Fruit fly (Drosophila melanogaster) whole organism, embryonic: ENCODE data around the gene CG7430.

Experiments used
- Awh ChIP-seq: fragments of 200-800 bp; sonication (Bioruptor generic); IDR thresholded peaks from 2 replicates; pipeline ENCODE4, ENCODE4 v1.3.6; 2022; ENCODE audit warnings: missing biosample characterization, missing genetic modification characterization
- B-H2 ChIP-seq: fragments of 200-800 bp; sonication (Bioruptor generic); optimal IDR thresholded peaks from 2 replicates; lab custom pipeline; 2018; ENCODE audit warnings: missing biosample characterization, mild to moderate bottlenecking, missing genetic modification characterization
- Bgb ChIP-seq: fragments of 200-800 bp; sonication (Bioruptor generic); IDR thresholded peaks from 2 replicates; pipeline ENCODE4 v1.3.6; 2022; ENCODE audit warnings: missing biosample characterization, missing genetic modification characterization; ENCODE audit not compliant: partially characterized antibody
- CG10979 ChIP-seq: fragments of 200-800 bp; sonication (Bioruptor generic); optimal IDR thresholded peaks from 2 replicates; lab custom pipeline; 2018; ENCODE audit warnings: missing biosample characterization, mild to moderate bottlenecking, missing genetic modification characterization, moderate library complexity
- CG12299 ChIP-seq: fragments of 200-800 bp; sonication (Bioruptor generic); optimal IDR thresholded peaks from 2 replicates; lab custom pipeline; 2018; ENCODE audit warnings: missing biosample characterization, mild to moderate bottlenecking, missing genetic modification characterization
- CG16815 ChIP-seq: fragments of 200-800 bp; sonication (Bioruptor generic); optimal IDR thresholded peaks from 3 replicates; lab custom pipeline; 2017; ENCODE audit warnings: missing biosample characterization, mild to moderate bottlenecking, missing genetic modification characterization
- CG17328 ChIP-seq: fragments of 200-800 bp; sonication (Bioruptor generic); IDR thresholded peaks from 2 replicates; pipeline ENCODE4 v1.3.6; 2022; ENCODE audit warnings: missing biosample characterization, missing genetic modification characterization
- CG17385 ChIP-seq: fragments of 200-800 bp; sonication (Bioruptor generic); optimal IDR thresholded peaks from 3 replicates; lab custom pipeline; 2018; ENCODE audit warnings: missing biosample characterization, mild to moderate bottlenecking, missing genetic modification characterization
- CG2202 ChIP-seq: fragments of 200-800 bp; sonication (Bioruptor generic); optimal IDR thresholded peaks from 2 replicates; lab custom pipeline; 2018; ENCODE audit warnings: missing biosample characterization, mild to moderate bottlenecking, missing genetic modification characterization
- CG32772 ChIP-seq: fragments of 200-800 bp; sonication (Bioruptor generic); IDR thresholded peaks from 2 replicates; pipeline ENCODE4 v1.3.6; 2022; ENCODE audit warnings: missing biosample characterization, missing genetic modification characterization
- CG4328 ChIP-seq: fragments of 200-800 bp; sonication (Bioruptor generic); optimal IDR thresholded peaks from 3 replicates; lab custom pipeline; 2017; ENCODE audit warnings: missing biosample characterization, missing genetic modification reagents, missing genetic modification characterization
- CG6654 ChIP-seq: fragments of 200-800 bp; sonication (Bioruptor generic); optimal IDR thresholded peaks from 2 replicates; lab custom pipeline; 2017; ENCODE audit warnings: missing biosample characterization, mild to moderate bottlenecking, missing genetic modification characterization
- CG7271 ChIP-seq: fragments of 200-800 bp; sonication (Bioruptor generic); optimal IDR thresholded peaks from 2 replicates; lab custom pipeline; 2018; ENCODE audit warnings: missing biosample characterization, mild to moderate bottlenecking, missing genetic modification characterization, moderate library complexity
- CG7786 ChIP-seq: fragments of 200-800 bp; sonication (Bioruptor generic); optimal IDR thresholded peaks from 2 replicates; lab custom pipeline; 2016; ENCODE audit warnings: missing biosample characterization, missing genetic modification characterization
- CG7987 ChIP-seq: fragments of 200-800 bp; sonication (Bioruptor generic); optimal IDR thresholded peaks from 2 replicates; lab custom pipeline; 2018; ENCODE audit warnings: missing biosample characterization, mild to moderate bottlenecking, missing genetic modification characterization, moderate library complexity
- CG8359 ChIP-seq: fragments of 200-800 bp; sonication (Bioruptor generic); optimal IDR thresholded peaks from 2 replicates; lab custom pipeline; 2017; ENCODE audit warnings: missing biosample characterization, mild to moderate bottlenecking, missing genetic modification characterization, borderline replicate concordance
- CG8924 ChIP-seq: fragments of 200-800 bp; optimal IDR thresholded peaks from 3 replicates; lab custom pipeline; 2019; ENCODE audit warnings: missing biosample characterization, mild to moderate bottlenecking, missing genetic modification characterization, moderate library complexity
- CG9609 ChIP-seq: fragments of 200-800 bp; sonication (Bioruptor generic); optimal IDR thresholded peaks from 3 replicates; lab custom pipeline; 2016; ENCODE audit warnings: missing biosample characterization, missing genetic modification characterization
- CTCF ChIP-seq: fragments of 200-800 bp; sonication (Bioruptor generic); optimal IDR thresholded peaks from 2 replicates; lab custom pipeline; 2017; ENCODE audit warnings: missing biosample characterization, mild to moderate bottlenecking, missing genetic modification characterization, moderate library complexity
- Dip3 ChIP-seq: fragments of 200-800 bp; sonication (Bioruptor generic); optimal IDR thresholded peaks from 3 replicates; lab custom pipeline; 2016; ENCODE audit warnings: missing biosample characterization, missing genetic modification characterization
- Doc3 ChIP-seq: fragments of 200-800 bp; sonication (Bioruptor generic); IDR thresholded peaks from 3 replicates; pipeline ENCODE4 v1.3.6; 2022; ENCODE audit warnings: missing biosample characterization, missing genetic modification characterization; ENCODE audit not compliant: partially characterized antibody
- Fer1 ChIP-seq: fragments of 200-800 bp; sonication (Bioruptor generic); optimal IDR thresholded peaks from 2 replicates; lab custom pipeline; 2017; ENCODE audit warnings: missing biosample characterization, mild to moderate bottlenecking, missing genetic modification characterization
- Gsc ChIP-seq: fragments of 200-800 bp; sonication (Bioruptor generic); IDR thresholded peaks from 2 replicates; pipeline ENCODE4 v1.3.6; 2022; ENCODE audit warnings: missing biosample characterization, missing genetic modification characterization
- HLH3B ChIP-seq: fragments of 200-800 bp; sonication (Bioruptor generic); IDR thresholded peaks from 2 replicates; pipeline ENCODE4 v1.3.6; 2022; ENCODE audit warnings: missing biosample characterization, missing genetic modification characterization
- NfI ChIP-seq: fragments of 200-800 bp; sonication (Bioruptor generic); optimal IDR thresholded peaks from 3 replicates; lab custom pipeline; 2018; ENCODE audit warnings: missing biosample characterization, mild to moderate bottlenecking, missing genetic modification characterization, moderate library complexity
- Oli ChIP-seq: fragments of 200-800 bp; sonication (Bioruptor generic); optimal IDR thresholded peaks from 2 replicates; lab custom pipeline; 2018; ENCODE audit warnings: missing biosample characterization, mild to moderate bottlenecking, missing genetic modification characterization, moderate library complexity
- PHDP ChIP-seq: fragments of 200-800 bp; sonication (Bioruptor generic); optimal IDR thresholded peaks from 3 replicates; lab custom pipeline; 2018; ENCODE audit warnings: missing biosample characterization, mild to moderate bottlenecking, missing genetic modification characterization, moderate library complexity
- Xbp1 ChIP-seq: fragments of 200-800 bp; sonication (Bioruptor generic); optimal IDR thresholded peaks from 3 replicates; lab custom pipeline; 2016; ENCODE audit warnings: missing biosample characterization, mild to moderate bottlenecking, missing genetic modification characterization
- aop ChIP-seq: fragments of 200-800 bp; sonication (Bioruptor generic); IDR thresholded peaks from 2 replicates; pipeline ENCODE4 v1.3.6; 2022; ENCODE audit warnings: missing biosample characterization, missing genetic modification characterization
- az2 ChIP-seq: fragments of 200-800 bp; sonication (Bioruptor generic); optimal IDR thresholded peaks from 3 replicates; lab custom pipeline; 2016; ENCODE audit warnings: missing biosample characterization, missing genetic modification characterization
- caup ChIP-seq: fragments of 200-800 bp; sonication (Bioruptor generic); optimal IDR thresholded peaks from 3 replicates; lab custom pipeline; 2017; ENCODE audit warnings: missing biosample characterization, mild to moderate bottlenecking, missing genetic modification characterization, moderate library complexity; ENCODE audit not compliant: severe bottlenecking
- crp ChIP-seq, 2 experiments: fragments of 200-800 bp; sonication (Bioruptor generic); optimal IDR thresholded peaks; 2 replicates in 1 of 2; 3 replicates in 1 of 2; lab custom pipeline; 2017; ENCODE audit warnings: missing biosample characterization in 2 of 2, missing genetic modification characterization in 2 of 2, mild to moderate bottlenecking in 1 of 2, moderate library complexity in 1 of 2
- dm ChIP-seq: fragments of 200-800 bp; sonication (Bioruptor generic); optimal IDR thresholded peaks from 3 replicates; lab custom pipeline; 2016; ENCODE audit warnings: missing biosample characterization, missing genetic modification characterization
- kni ChIP-seq: fragments of 200-800 bp; sonication (Bioruptor generic); optimal IDR thresholded peaks from 3 replicates; lab custom pipeline; 2017; ENCODE audit warnings: mild to moderate bottlenecking, missing biosample characterization, missing genetic modification reagents, missing genetic modification characterization
- mirr ChIP-seq: fragments of 200-800 bp; sonication (Bioruptor generic); optimal IDR thresholded peaks from 3 replicates; lab custom pipeline; 2018; ENCODE audit warnings: missing biosample characterization, mild to moderate bottlenecking, missing genetic modification characterization
- nau ChIP-seq: fragments of 200-800 bp; sonication (Bioruptor generic); optimal IDR thresholded peaks from 3 replicates; lab custom pipeline; 2017; ENCODE audit warnings: missing biosample characterization, mild to moderate bottlenecking, missing genetic modification characterization, missing genetic modification reagents
- nom ChIP-seq: fragments of 200-800 bp; sonication (Bioruptor generic); optimal IDR thresholded peaks from 2 replicates; lab custom pipeline; 2017; ENCODE audit warnings: missing biosample characterization, missing genetic modification characterization, mild to moderate bottlenecking, moderate library complexity, missing genetic modification reagents
- oc ChIP-seq: fragments of 200-800 bp; sonication (Bioruptor generic); optimal IDR thresholded peaks from 2 replicates; lab custom pipeline; 2018; ENCODE audit warnings: missing biosample characterization, mild to moderate bottlenecking, missing genetic modification characterization, moderate library complexity
- odd ChIP-seq: fragments of 200-800 bp; sonication (Bioruptor generic); optimal IDR thresholded peaks from 2 replicates; lab custom pipeline; 2017; ENCODE audit warnings: missing biosample characterization, mild to moderate bottlenecking, missing genetic modification characterization
- org-1 ChIP-seq: fragments of 200-800 bp; sonication (Bioruptor generic); optimal IDR thresholded peaks from 2 replicates; lab custom pipeline; 2017; ENCODE audit warnings: missing biosample characterization, missing genetic modification characterization
- p53 ChIP-seq: fragments of 200-800 bp; sonication (Bioruptor generic); optimal IDR thresholded peaks from 2 replicates; lab custom pipeline; 2016; ENCODE audit warnings: missing biosample characterization, missing genetic modification characterization
- shn ChIP-seq: fragments of 200-800 bp; sonication (Bioruptor generic); optimal IDR thresholded peaks from 3 replicates; lab custom pipeline; 2016; ENCODE audit warnings: missing biosample characterization, missing genetic modification characterization
- slou ChIP-seq: fragments of 200-800 bp; sonication (Bioruptor generic); optimal IDR thresholded peaks from 3 replicates; lab custom pipeline; 2016; ENCODE audit warnings: missing biosample characterization, missing genetic modification characterization
- sqz ChIP-seq: fragments of 200-800 bp; sonication (Bioruptor generic); optimal IDR thresholded peaks from 3 replicates; lab custom pipeline; 2018; ENCODE audit warnings: missing biosample characterization, mild to moderate bottlenecking, missing genetic modification characterization
- stc ChIP-seq: fragments of 200-800 bp; sonication (Bioruptor generic); IDR thresholded peaks from 2 replicates; pipeline ENCODE4 v1.3.6; 2022; ENCODE audit warnings: missing biosample characterization, missing genetic modification characterization
- tio ChIP-seq: fragments of 200-800 bp; sonication (Bioruptor generic); optimal IDR thresholded peaks from 2 replicates; lab custom pipeline; 2017; ENCODE audit warnings: missing biosample characterization, missing genetic modification characterization, inconsistent platforms
- unc-4 ChIP-seq: fragments of 200-800 bp; sonication (Bioruptor generic); IDR thresholded peaks from 2 replicates; pipeline ENCODE4 v1.3.6; 2022; ENCODE audit warnings: missing biosample characterization, missing genetic modification characterization; ENCODE audit not compliant: partially characterized antibody
- zfh1 ChIP-seq: fragments of 200-800 bp; sonication (Bioruptor generic); IDR thresholded peaks from 3 replicates; pipeline ENCODE4 v1.3.6; 2022; ENCODE audit warnings: missing biosample characterization, missing genetic modification characterization

Gene CG7430

dm6 chr3L:17856655-17857479 is 10.2 kb downstream of the CG7430 start, which contains the start of gene CG5535 (continued):
- TF ChIP-seq shn (GFP tag; lab: Kevin White, UChicago): peak; percentile 34
- no peak for TF ChIP-seq sqz (GFP tag; lab: Kevin White, UChicago)
- peak; percentile 45; the same call in 1 of the 2 replicates for TF ChIP-seq HLH3B (GFP tag; lab: Robert Waterston, UW)
- TF ChIP-seq odd (GFP tag; lab: Kevin White, UChicago): peak; percentile 85
- peak; percentile 38 for TF ChIP-seq dm (GFP tag; lab: Kevin White, UChicago)
- no peak for TF ChIP-seq oc (tag; lab: Kevin White, UChicago)
- peak; percentile 68; the same call in 1 of the 2 replicates for TF ChIP-seq aop (GFP tag; lab: Robert Waterston, UW)
- peak; percentile 66 for TF ChIP-seq slou (GFP tag; lab: Kevin White, UChicago)
- peak; percentile 17 for TF ChIP-seq nom (GFP tag; lab: Kevin White, UChicago)
- peak; percentile 17 for TF ChIP-seq Dip3 (GFP tag; lab: Kevin White, UChicago)
- TF ChIP-seq Fer1 (GFP tag; lab: Kevin White, UChicago): peak; percentile 48
- no peak for TF ChIP-seq unc-4
- TF ChIP-seq org-1: peak; percentile 82
- peak; percentile 26 for TF ChIP-seq CG6654 (GFP tag; lab: Kevin White, UChicago)
- TF ChIP-seq CG8359 (GFP tag; lab: Kevin White, UChicago): peak; percentile 48
- peak; percentile 86 for TF ChIP-seq CG16815 (GFP tag; lab: Kevin White, UChicago)
- TF ChIP-seq PHDP (tag; lab: Kevin White, UChicago): peak; percentile 74
- peak; percentile 89 for TF ChIP-seq Oli
- TF ChIP-seq tio (GFP tag; lab: Kevin White, UChicago): peak; percentile 94
- TF ChIP-seq CG8924 (tag; lab: Kevin White, UChicago): peak; percentile 90
- TF ChIP-seq CG7786 (GFP tag; lab: Kevin White, UChicago): peak; percentile 42
- peak; percentile 78 for TF ChIP-seq NfI (GFP tag; lab: Kevin White, UChicago)
- TF ChIP-seq CG9609 (GFP tag; lab: Kevin White, UChicago): peak; percentile 25
- peak; percentile 56 for TF ChIP-seq caup
- TF ChIP-seq CG12299: peak; percentile 47
- peak; percentile 22; the same call in 1 of the 2 replicates for TF ChIP-seq Awh (GFP tag; lab: Robert Waterston, UW)
- TF ChIP-seq Doc3: no peak
- TF ChIP-seq Gsc: no peak
- peak; percentile 58 for TF ChIP-seq kni (GFP tag; lab: Kevin White, UChicago)
- peak; percentile 69 for TF ChIP-seq CG17328 (GFP tag; lab: Robert Waterston, UW)
- no peak; the same call in 1 of the 2 replicates for TF ChIP-seq CG32772
- peak; percentile 76; the same call in 2 of the 3 replicates for TF ChIP-seq zfh1
- peak; percentile 0 for TF ChIP-seq B-H2
- TF ChIP-seq az2 (GFP tag; lab: Kevin White, UChicago): peak; percentile 83
- peak; percentile 74 for TF ChIP-seq Xbp1
- no peak for TF ChIP-seq Bgb (GFP tag; lab: Robert Waterston, UW)
- peak; percentile 7 for TF ChIP-seq CTCF
- TF ChIP-seq p53 (GFP tag; lab: Kevin White, UChicago): no peak
- no peak for TF ChIP-seq CG7271 (tag; lab: Kevin White, UChicago)
- peak in 1 of 2 experiments; percentile 21 for TF ChIP-seq crp (GFP tag; optimal IDR thresholded peaks at IDR 0.05; lab: Kevin White, UChicago)
- peak; percentile 73 for TF ChIP-seq CG4328
- TF ChIP-seq stc (GFP tag; lab: Robert Waterston, UW): peak; percentile 53
- no peak for TF ChIP-seq nau (GFP tag; lab: Kevin White, UChicago)
- peak; percentile 50 for TF ChIP-seq CG7987 (GFP tag; lab: Kevin White, UChicago)
- peak; percentile 80 for TF ChIP-seq CG17385 (GFP tag; lab: Kevin White, UChicago)
- peak; percentile 63 for TF ChIP-seq CG2202 (tag; lab: Kevin White, UChicago)
- peak; percentile 86 for TF ChIP-seq CG10979 (tag; lab: Kevin White, UChicago)
- peak; percentile 36 for TF ChIP-seq mirr (GFP tag; lab: Kevin White, UChicago)
